Fruit fly (Drosophila melanogaster) S2 (cell line): ENCODE results near the gene CG5326.

ENCODE experiments used
- CG8478 ChIP-seq: fragments of >200 bp; optimal IDR thresholded peaks from 2 replicates; lab custom pipeline; 2018
- CTCF ChIP-seq, 2 experiments: fragments of >200 bp; optimal IDR thresholded peaks; 2 replicates each; lab custom pipeline; 2018

dm6 chr3R:22588756-22589155 is 49.0 kb upstream of the CG5326 start:
- TF ChIP-seq CG8478 (lab: Kevin White, UChicago) (no peak), CTCF (optimal IDR thresholded peaks at IDR 0.05; lab: Kevin White, UChicago) (no peak)
